Fruit fly (Drosophila melanogaster) whole organism, embryonic: ENCODE data around the gene Rab26.

Experiments
- ATbp ChIP-seq: fragments of 200-800 bp; sonication (Bioruptor generic); optimal IDR thresholded peaks from 2 replicates; lab custom pipeline; 2017; ENCODE audit warnings: missing biosample characterization, mild to moderate bottlenecking, missing genetic modification characterization, missing genetic modification reagents
- Bteb2 ChIP-seq: fragments of 200-800 bp; sonication (Bioruptor generic); optimal IDR thresholded peaks from 2 replicates; lab custom pipeline; 2016; ENCODE audit warnings: missing biosample characterization, missing genetic modification characterization
- CG11504 ChIP-seq: fragments of 200-800 bp; sonication (Bioruptor generic); optimal IDR thresholded peaks from 3 replicates; lab custom pipeline; 2019; ENCODE audit warnings: missing biosample characterization, mild to moderate bottlenecking, missing genetic modification characterization, moderate library complexity
- CG13123 ChIP-seq: fragments of 200-800 bp; sonication (Bioruptor generic); optimal IDR thresholded peaks from 2 replicates; lab custom pipeline; 2016; ENCODE audit warnings: missing biosample characterization, missing genetic modification characterization
- CG14441 ChIP-seq: fragments of 200-800 bp; sonication (Bioruptor generic); IDR thresholded peaks from 2 replicates; pipeline ENCODE4 v1.3.6; 2022; ENCODE audit warnings: missing biosample characterization, missing genetic modification characterization
- CG14710 ChIP-seq: fragments of 200-800 bp; sonication (Bioruptor generic); optimal IDR thresholded peaks from 3 replicates; lab custom pipeline; 2019; ENCODE audit warnings: missing biosample characterization, mild to moderate bottlenecking, missing genetic modification characterization, moderate library complexity
- CG1647 ChIP-seq: fragments of 200-800 bp; sonication (Bioruptor generic); optimal IDR thresholded peaks from 3 replicates; lab custom pipeline; 2016; ENCODE audit warnings: missing biosample characterization, missing genetic modification characterization
- CG17328 ChIP-seq: fragments of 200-800 bp; sonication (Bioruptor generic); IDR thresholded peaks from 2 replicates; pipeline ENCODE4 v1.3.6; 2022; ENCODE audit warnings: missing biosample characterization, missing genetic modification characterization
- CG17361 ChIP-seq: fragments of 200-800 bp; sonication (Bioruptor generic); IDR thresholded peaks from 3 replicates; pipeline ENCODE4 v1.3.6; 2022; ENCODE audit warnings: missing biosample characterization, missing genetic modification characterization
- CG18599 ChIP-seq: fragments of 200-800 bp; sonication (Bioruptor generic); optimal IDR thresholded peaks from 3 replicates; lab custom pipeline; 2017; ENCODE audit warnings: missing biosample characterization, missing genetic modification characterization, mild to moderate bottlenecking, moderate library complexity, missing genetic modification reagents
- CG30020 ChIP-seq: fragments of 200-800 bp; optimal IDR thresholded peaks from 2 replicates; lab custom pipeline; 2019; ENCODE audit warnings: missing biosample characterization, mild to moderate bottlenecking, missing genetic modification characterization, moderate library complexity
- CG3281 ChIP-seq: fragments of 200-800 bp; sonication (Bioruptor generic); optimal IDR thresholded peaks from 3 replicates; lab custom pipeline; 2017; ENCODE audit warnings: missing biosample characterization, mild to moderate bottlenecking, missing genetic modification characterization
- CG42726 ChIP-seq: fragments of 200-800 bp; sonication (Bioruptor generic); IDR thresholded peaks from 2 replicates; pipeline ENCODE4 v1.3.6; 2022; ENCODE audit warnings: missing biosample characterization, missing genetic modification characterization; ENCODE audit not compliant: partially characterized antibody
- CG4282 ChIP-seq: fragments of 200-800 bp; sonication (Bioruptor generic); optimal IDR thresholded peaks from 2 replicates; lab custom pipeline; 2016; ENCODE audit warnings: missing biosample characterization, missing genetic modification characterization
- CG6683 ChIP-seq: fragments of 200-800 bp; sonication (Bioruptor generic); optimal IDR thresholded peaks from 2 replicates; lab custom pipeline; 2017; ENCODE audit warnings: missing biosample characterization, mild to moderate bottlenecking, missing genetic modification characterization, missing genetic modification reagents
- CG6791 ChIP-seq: fragments of 200-800 bp; sonication (Bioruptor generic); IDR thresholded peaks from 3 replicates; pipeline ENCODE4 v1.3.6; 2022; ENCODE audit warnings: missing biosample characterization, missing genetic modification characterization; ENCODE audit not compliant: partially characterized antibody
- CG7745 ChIP-seq: fragments of 200-800 bp; sonication (Bioruptor generic); optimal IDR thresholded peaks from 2 replicates; lab custom pipeline; 2018; ENCODE audit warnings: missing biosample characterization, mild to moderate bottlenecking, missing genetic modification characterization, moderate library complexity
- CG7839 ChIP-seq: fragments of 200-800 bp; sonication (Bioruptor generic); optimal IDR thresholded peaks from 3 replicates; lab custom pipeline; 2018; ENCODE audit warnings: missing biosample characterization, mild to moderate bottlenecking, missing genetic modification characterization, moderate library complexity
- CoRest ChIP-seq: fragments of 200-800 bp; sonication (Bioruptor generic); optimal IDR thresholded peaks from 3 replicates; lab custom pipeline; 2018; ENCODE audit warnings: missing biosample characterization, mild to moderate bottlenecking, missing genetic modification characterization, moderate library complexity
- D19A ChIP-seq: fragments of 200-800 bp; optimal IDR thresholded peaks from 3 replicates; lab custom pipeline; 2019; ENCODE audit warnings: missing biosample characterization, mild to moderate bottlenecking, missing genetic modification characterization, moderate library complexity
- Dp ChIP-seq: fragments of 200-800 bp; sonication (Bioruptor generic); optimal IDR thresholded peaks from 2 replicates; lab custom pipeline; 2018; ENCODE audit warnings: missing biosample characterization, mild to moderate bottlenecking, missing genetic modification characterization, moderate library complexity
- HHEX ChIP-seq: fragments of 200-800 bp; sonication (Bioruptor generic); optimal IDR thresholded peaks from 3 replicates; lab custom pipeline; 2017; ENCODE audit warnings: missing biosample characterization, mild to moderate bottlenecking, missing genetic modification characterization, missing genetic modification reagents
- Hsf ChIP-seq: fragments of 200-800 bp; sonication (Bioruptor generic); optimal IDR thresholded peaks from 3 replicates; lab custom pipeline; 2016; ENCODE audit warnings: missing biosample characterization, missing genetic modification characterization
- Oli ChIP-seq: fragments of 200-800 bp; sonication (Bioruptor generic); optimal IDR thresholded peaks from 2 replicates; lab custom pipeline; 2018; ENCODE audit warnings: missing biosample characterization, mild to moderate bottlenecking, missing genetic modification characterization, moderate library complexity
- Pdp1 ChIP-seq, 2 experiments: fragments of 200-800 bp; sonication (Bioruptor generic); optimal IDR thresholded peaks; 3 replicates each; lab custom pipeline; 2016; ENCODE audit warnings: missing biosample characterization in 2 of 2, missing genetic modification characterization in 2 of 2, mild to moderate bottlenecking in 1 of 2, moderate library complexity in 1 of 2
- Sin3A ChIP-seq: fragments of >200 bp; optimal IDR thresholded peaks from 2 replicates; lab custom pipeline; 2018
- Trl ChIP-seq, 3 experiments: fragments of >200 bp in 2 of 3; fragments of 200-800 bp in 1 of 3; sonication (Bioruptor generic) in 1 of 3; optimal IDR thresholded peaks; 2 replicates in 1 of 3; 3 replicates in 2 of 3; lab custom pipeline; 2016 to 2017; ENCODE audit warnings: missing biosample characterization in 1 of 3, missing genetic modification characterization in 1 of 3
- ase ChIP-seq: fragments of 200-800 bp; sonication (Bioruptor generic); IDR thresholded peaks from 3 replicates; pipeline ENCODE4 v1.3.6; 2022; ENCODE audit warnings: missing biosample characterization, missing genetic modification characterization
- cas ChIP-seq: fragments of 200-800 bp; sonication (Bioruptor generic); IDR thresholded peaks from 2 replicates; pipeline ENCODE4 v1.3.6; 2022; ENCODE audit warnings: missing biosample characterization, missing genetic modification characterization
- ci ChIP-seq: fragments of 200-800 bp; sonication (Bioruptor generic); IDR thresholded peaks from 3 replicates; pipeline ENCODE4 v1.3.6; 2022; ENCODE audit warnings: missing biosample characterization, missing genetic modification characterization
- fd102C ChIP-seq: fragments of 200-800 bp; sonication (Bioruptor generic); optimal IDR thresholded peaks from 2 replicates; lab custom pipeline; 2018; ENCODE audit warnings: missing biosample characterization, mild to moderate bottlenecking, missing genetic modification characterization, moderate library complexity
- fd3F ChIP-seq: fragments of 200-800 bp; sonication (Bioruptor generic); optimal IDR thresholded peaks from 2 replicates; lab custom pipeline; 2018; ENCODE audit warnings: missing biosample characterization, mild to moderate bottlenecking, missing genetic modification characterization, moderate library complexity
- fd96Cb ChIP-seq: fragments of 200-800 bp; sonication (Bioruptor generic); optimal IDR thresholded peaks from 2 replicates; lab custom pipeline; 2018; ENCODE audit warnings: missing biosample characterization, mild to moderate bottlenecking, missing genetic modification characterization, moderate library complexity
- fru ChIP-seq: fragments of >200 bp; optimal IDR thresholded peaks from 2 replicates; lab custom pipeline; 2017
- ftz-f1 ChIP-seq: fragments of 200-800 bp; sonication (Bioruptor generic); optimal IDR thresholded peaks from 2 replicates; lab custom pipeline; 2016; ENCODE audit warnings: missing biosample characterization, missing genetic modification characterization
- hkb ChIP-seq, 2 experiments: fragments of 200-800 bp in 1 of 2; fragments of >200 bp in 1 of 2; sonication (Bioruptor generic) in 1 of 2; IDR thresholded peaks in 1 of 2; optimal IDR thresholded peaks in 1 of 2; 2 replicates each; pipeline versions ENCODE4 v1.3.6 to Lab custom; 2017 to 2022; ENCODE audit warnings: missing biosample characterization in 1 of 2, missing genetic modification characterization in 1 of 2
- kay ChIP-seq: fragments of 200-800 bp; sonication (Bioruptor generic); optimal IDR thresholded peaks from 2 replicates; lab custom pipeline; 2016; ENCODE audit warnings: missing biosample characterization, missing genetic modification characterization
- klu ChIP-seq: fragments of 200-800 bp; sonication (Bioruptor generic); IDR thresholded peaks from 2 replicates; pipeline ENCODE4 v1.3.6; 2022; ENCODE audit warnings: missing biosample characterization, missing genetic modification characterization
- knrl ChIP-seq: fragments of 200-800 bp; sonication (Bioruptor generic); IDR thresholded peaks from 3 replicates; pipeline ENCODE4 v1.3.6; 2022; ENCODE audit warnings: missing biosample characterization, missing genetic modification characterization; ENCODE audit not compliant: partially characterized antibody
- lbe ChIP-seq: fragments of 200-800 bp; sonication (Bioruptor generic); optimal IDR thresholded peaks from 2 replicates; lab custom pipeline; 2016; ENCODE audit warnings: missing biosample characterization, mild to moderate bottlenecking, missing genetic modification characterization
- lmd ChIP-seq: fragments of 200-800 bp; sonication (Bioruptor generic); IDR thresholded peaks from 2 replicates; pipeline ENCODE4 v1.3.6; 2022; ENCODE audit warnings: missing biosample characterization, missing genetic modification characterization
- mam ChIP-seq: fragments of 200-800 bp; sonication (Bioruptor generic); optimal IDR thresholded peaks from 3 replicates; lab custom pipeline; 2016; ENCODE audit warnings: missing biosample characterization, missing genetic modification characterization
- phol ChIP-seq: fragments of 200-800 bp; sonication (Bioruptor generic); optimal IDR thresholded peaks from 3 replicates; lab custom pipeline; 2018; ENCODE audit warnings: missing biosample characterization, mild to moderate bottlenecking, missing genetic modification characterization, moderate library complexity
- pzg ChIP-seq: fragments of 200-800 bp; sonication (Bioruptor generic); optimal IDR thresholded peaks from 3 replicates; lab custom pipeline; 2018; ENCODE audit warnings: missing biosample characterization, mild to moderate bottlenecking, missing genetic modification characterization, moderate library complexity
- seq ChIP-seq: fragments of 200-800 bp; sonication (Bioruptor generic); IDR thresholded peaks from 2 replicates; pipeline ENCODE4 v1.3.6; 2022; ENCODE audit warnings: missing biosample characterization, missing genetic modification characterization
- sr ChIP-seq: fragments of 200-800 bp; sonication (Bioruptor generic); IDR thresholded peaks from 3 replicates; pipeline ENCODE4 v1.3.6; 2022; ENCODE audit warnings: missing biosample characterization, missing genetic modification characterization
- stwl ChIP-seq: fragments of 200-800 bp; sonication (Bioruptor generic); optimal IDR thresholded peaks from 3 replicates; lab custom pipeline; 2018; ENCODE audit warnings: missing biosample characterization, mild to moderate bottlenecking, missing genetic modification characterization, moderate library complexity
- ttk ChIP-seq: fragments of 200-800 bp; sonication (Bioruptor generic); IDR thresholded peaks from 2 replicates; pipeline ENCODE4 v2.1.2; 2022; ENCODE audit warnings: missing biosample characterization, missing genetic modification characterization
- wek ChIP-seq: fragments of 200-800 bp; sonication (Bioruptor generic); optimal IDR thresholded peaks from 3 replicates; lab custom pipeline; 2018; ENCODE audit warnings: missing biosample characterization, mild to moderate bottlenecking, missing genetic modification characterization, moderate library complexity

The Rab26 gene

dm6 chr3L:21280996-21281691, 37.4 kb upstream of the Rab26 start, which contains the start of gene ppl (continued):
- TF ChIP-seq Trl (optimal IDR thresholded peaks at IDR 0.05; lab: Kevin White, UChicago) (no peak), Trl (GFP tag; optimal IDR thresholded peaks at IDR 0.05; lab: Kevin White, UChicago) (no peak), CG13123 (GFP tag; lab: Kevin White, UChicago) (no peak), D19A (tag; lab: Kevin White, UChicago) (no peak), fd96Cb (tag; lab: Kevin White, UChicago) (no peak), fd102C (no peak), cas (no peak), Hsf (no peak), mam (GFP tag; lab: Kevin White, UChicago) (no peak), HHEX (GFP tag; lab: Kevin White, UChicago) (no peak), lmd (GFP tag; lab: Robert Waterston, UW) (no peak), fru (lab: Kevin White, UChicago) (no peak), ase (GFP tag; lab: Robert Waterston, UW) (no peak), CG1647 (GFP tag; lab: Kevin White, UChicago) (no peak), ci (GFP tag; lab: Robert Waterston, UW) (0 out of 3 replicates have a peak, but pooled peaks have one; percentile 37), klu (GFP tag; lab: Robert Waterston, UW) (no peak), CG7745 (no peak), CG14710 (tag; lab: Kevin White, UChicago) (peak; percentile 23), CG17361 (GFP tag; lab: Robert Waterston, UW) (0 out of 3 replicates have a peak, but pooled peaks have one; percentile 19), ftz-f1 (GFP tag; lab: Kevin White, UChicago) (no peak), CG42726 (GFP tag; lab: Robert Waterston, UW) (no peak), CoRest (tag; lab: Kevin White, UChicago) (no peak), knrl (GFP tag; lab: Robert Waterston, UW) (0 out of 3 replicates have a peak, but pooled peaks have one; percentile 21), CG6683 (GFP tag; lab: Kevin White, UChicago) (no peak), Pdp1 (GFP tag; optimal IDR thresholded peaks at IDR 0.05; lab: Kevin White, UChicago) (peak in 1 of 2 experiments; percentile 81), fd3F (GFP tag; lab: Kevin White, UChicago) (no peak), CG17328 (no peak), stwl (tag; lab: Kevin White, UChicago) (peak; percentile 63), phol (tag; lab: Kevin White, UChicago) (peak; percentile 47), wek (GFP tag; lab: Kevin White, UChicago) (no peak), CG3281 (no peak), Dp (GFP tag; lab: Kevin White, UChicago) (peak; percentile 91), ATbp (GFP tag; lab: Kevin White, UChicago) (no peak), lbe (peak; percentile 26), seq (no peak), ttk (GFP tag; lab: Robert Waterston, UW) (no peak), CG30020 (tag; lab: Kevin White, UChicago) (no peak), CG7839 (tag; lab: Kevin White, UChicago) (no peak), CG11504 (tag; lab: Kevin White, UChicago) (no peak), Sin3A (peak; percentile 28), CG14441 (GFP tag; lab: Robert Waterston, UW) (no peak), sr (GFP tag; lab: Robert Waterston, UW) (no peak), Oli (no peak), CG18599 (GFP tag; lab: Kevin White, UChicago) (no peak), Bteb2 (GFP tag; lab: Kevin White, UChicago) (no peak), hkb (optimal IDR thresholded peaks at IDR 0.05; lab: Kevin White, UChicago) (peak; percentile 8), hkb (GFP tag; IDR thresholded peaks at IDR 0.05; lab: Robert Waterston, UW) (peak; percentile 32; the same call in 1 of the 2 replicates), kay (no peak), pzg (GFP tag; lab: Kevin White, UChicago) (peak; percentile 87), CG4282 (GFP tag; lab: Kevin White, UChicago) (peak; percentile 1), CG6791 (peak; percentile 57)
